Worm (Caenorhabditis elegans) whole organism, young adult: Measurements from ENCODE around the gene M03C11.1.
"Not testable (repeated sequence)": the region's sequence is repeated elsewhere in the genome, so short reads cannot be mapped to it uniquely, and the experiment has no call there.

ENCODE experiments used
- B0261.1 ChIP-seq: sonication (generic microtip); optimal IDR thresholded peaks from 2 replicates; lab custom pipeline; 2016; ENCODE audit warnings: mild to moderate bottlenecking, missing genetic modification characterization, moderate library complexity, missing compliant biosample characterization
- ZK185.1 ChIP-seq: sonication (generic microtip); optimal IDR thresholded peaks from 2 replicates; lab custom pipeline; 2016; ENCODE audit warnings: mild to moderate bottlenecking, missing genetic modification characterization, missing compliant biosample characterization; ENCODE audit not compliant: poor library complexity, severe bottlenecking
- ccch-3 ChIP-seq: fragments of 200-800 bp; sonication (Bioruptor generic); optimal IDR thresholded peaks from 2 replicates; lab custom pipeline; 2018; ENCODE audit warnings: mild to moderate bottlenecking, missing genetic modification characterization, missing compliant biosample characterization
- ceh-100 ChIP-seq: fragments of 200-800 bp; sonication (Bioruptor generic); IDR thresholded peaks from 2 replicates; pipeline ENCODE4 v1.3.6; 2022; ENCODE audit warnings: missing genetic modification reagents, missing genetic modification characterization, missing compliant biosample characterization
- dpl-1 ChIP-seq: fragments of 150-350 bp; optimal IDR thresholded peaks from 2 replicates; lab custom pipeline; 2014; ENCODE audit warnings: missing biosample characterization, missing genetic modification reagents, missing genetic modification characterization
- lin-54 ChIP-seq: fragments of 200-800 bp; sonication (Bioruptor generic); optimal IDR thresholded peaks from 2 replicates; lab custom pipeline; 2018; ENCODE audit warnings: mild to moderate bottlenecking, missing genetic modification characterization, missing compliant biosample characterization
- mel-28 ChIP-seq: sonication (generic microtip); optimal IDR thresholded peaks from 2 replicates; lab custom pipeline; 2016; ENCODE audit warnings: borderline replicate concordance, mild to moderate bottlenecking, missing genetic modification characterization, missing compliant biosample characterization
- tlf-1 ChIP-seq: fragments of 200-800 bp; sonication (Bioruptor generic); optimal IDR thresholded peaks from 2 replicates; lab custom pipeline; 2018; ENCODE audit warnings: mild to moderate bottlenecking, missing genetic modification characterization, missing compliant biosample characterization
- unc-130 ChIP-seq: sonication (generic microtip); optimal IDR thresholded peaks from 2 replicates; lab custom pipeline; 2016; ENCODE audit warnings: missing genetic modification reagents, missing genetic modification characterization, missing compliant biosample characterization
- ztf-22 ChIP-seq: fragments of 200-800 bp; sonication (Bioruptor generic); optimal IDR thresholded peaks from 2 replicates; lab custom pipeline; 2018; ENCODE audit warnings: mild to moderate bottlenecking, missing genetic modification characterization, moderate library complexity, missing compliant biosample characterization

- not testable (repeated sequence) for TF ChIP-seq dpl-1 (GFP tag; lab: Kevin White, UChicago); ZK185.1; ztf-22 (GFP tag; lab: Kevin White, UChicago); B0261.1 (tag; lab: Kevin White, UChicago); mel-28 (tag; lab: Kevin White, UChicago); ccch-3 (GFP tag; lab: Kevin White, UChicago)
- TF ChIP-seq tlf-1 (GFP tag; lab: Kevin White, UChicago) (peak; percentile 5), unc-130 (GFP tag; lab: Kevin White, UChicago) (peak; percentile 27), ceh-100 (peak; percentile 95), lin-54 (GFP tag; lab: Kevin White, UChicago) (peak; percentile 87)
Measured at ce11 chrIII:10435938-10436842, 40.3 kb upstream of the M03C11.1 start, which contains the start of the genes smrd-1 and enu-3.1.
